Worm (Caenorhabditis elegans) whole organism, L2 larva: ENCODE results near the gene lig-1.

Experiments
- ZK546.5 ChIP-seq: sonication (generic microtip); optimal IDR thresholded peaks from 2 replicates; lab custom pipeline; 2017; ENCODE audit warnings: missing biosample characterization, missing genetic modification characterization
- blmp-1 ChIP-seq: sonication (generic microtip); optimal IDR thresholded peaks from 2 replicates; lab custom pipeline; 2017; ENCODE audit warnings: missing genetic modification characterization, mild to moderate bottlenecking, missing compliant biosample characterization, antibody characterized with exemption, moderate library complexity; ENCODE audit not compliant: insufficient read depth
- dmd-4 ChIP-seq: sonication (generic microtip); optimal IDR thresholded peaks from 2 replicates; lab custom pipeline; 2017; ENCODE audit warnings: missing biosample characterization, missing genetic modification characterization
- nhr-25 ChIP-seq: fragments of 150-350 bp; sonication (generic microtip); optimal IDR thresholded peaks from 3 replicates; lab custom pipeline; 2014; ENCODE audit warnings: missing biosample characterization, missing genetic modification characterization
- skn-1 ChIP-seq: sonication (generic microtip); optimal IDR thresholded peaks from 2 replicates; lab custom pipeline; 2017; ENCODE audit warnings: missing biosample characterization, missing genetic modification characterization
- unc-62 ChIP-seq: fragments of 150-350 bp; optimal IDR thresholded peaks from 2 replicates; lab custom pipeline; 2014; ENCODE audit warnings: missing biosample characterization, missing genetic modification reagents, missing genetic modification characterization
- zag-1 ChIP-seq: fragments of 150-350 bp; optimal IDR thresholded peaks from 2 replicates; lab custom pipeline; 2014; ENCODE audit warnings: missing biosample characterization, missing genetic modification characterization
- ztf-11 ChIP-seq: sonication (generic microtip); optimal IDR thresholded peaks from 2 replicates; lab custom pipeline; 2017; ENCODE audit warnings: missing biosample characterization, missing genetic modification characterization

ce11 chrV:10794463-10794862, 19.4 kb upstream of the lig-1 start:
- TF ChIP-seq zag-1 (tag; lab: Kevin White, UChicago) (no peak), blmp-1 (no peak), skn-1 (tag; lab: Kevin White, UChicago) (no peak), dmd-4 (tag; lab: Kevin White, UChicago) (no peak), nhr-25 (tag; lab: Kevin White, UChicago) (no peak), ztf-11 (tag; lab: Kevin White, UChicago) (no peak), unc-62 (GFP tag; lab: Kevin White, UChicago) (no peak), ZK546.5 (tag; lab: Kevin White, UChicago) (no peak)
